Fruit fly (Drosophila melanogaster) whole organism, embryonic: ENCODE measurements around the gene CG13314.

Experiments
- CG10462 ChIP-seq: fragments of 200-800 bp; sonication (Bioruptor generic); optimal IDR thresholded peaks from 2 replicates; lab custom pipeline; 2016; ENCODE audit warnings: missing biosample characterization, missing genetic modification characterization
- CG11695 ChIP-seq: fragments of 200-800 bp; sonication (Bioruptor generic); IDR thresholded peaks from 3 replicates; pipeline ENCODE4 v1.3.6; 2022; ENCODE audit warnings: missing biosample characterization, missing genetic modification characterization
- CG12155 ChIP-seq: fragments of 200-800 bp; sonication (Bioruptor generic); optimal IDR thresholded peaks from 3 replicates; lab custom pipeline; 2016; ENCODE audit warnings: missing biosample characterization, missing genetic modification characterization
- CG14441 ChIP-seq: fragments of 200-800 bp; sonication (Bioruptor generic); IDR thresholded peaks from 2 replicates; pipeline ENCODE4 v1.3.6; 2022; ENCODE audit warnings: missing biosample characterization, missing genetic modification characterization
- CG1647 ChIP-seq: fragments of 200-800 bp; sonication (Bioruptor generic); optimal IDR thresholded peaks from 3 replicates; lab custom pipeline; 2016; ENCODE audit warnings: missing biosample characterization, missing genetic modification characterization
- CG17186 ChIP-seq: fragments of 200-800 bp; sonication (Bioruptor generic); optimal IDR thresholded peaks from 3 replicates; lab custom pipeline; 2017; ENCODE audit warnings: missing biosample characterization, missing genetic modification reagents, missing genetic modification characterization
- CG18476 ChIP-seq: fragments of 200-800 bp; sonication (Bioruptor generic); optimal IDR thresholded peaks from 2 replicates; lab custom pipeline; 2016; ENCODE audit warnings: missing biosample characterization, mild to moderate bottlenecking, missing genetic modification characterization
- CG18619 ChIP-seq: fragments of 200-800 bp; sonication (Bioruptor generic); optimal IDR thresholded peaks from 3 replicates; lab custom pipeline; 2017; ENCODE audit warnings: missing biosample characterization, mild to moderate bottlenecking, missing genetic modification characterization
- CG2129 ChIP-seq: fragments of 200-800 bp; sonication (Bioruptor generic); IDR thresholded peaks from 2 replicates; pipeline ENCODE4 v1.3.6; 2022; ENCODE audit warnings: missing biosample characterization, missing genetic modification characterization; ENCODE audit not compliant: partially characterized antibody
- CG2875 ChIP-seq: fragments of 200-800 bp; sonication (Bioruptor generic); optimal IDR thresholded peaks from 2 replicates; lab custom pipeline; 2017; ENCODE audit warnings: missing biosample characterization, mild to moderate bottlenecking, missing genetic modification characterization, missing genetic modification reagents
- CG30431 ChIP-seq: fragments of 200-800 bp; sonication (Bioruptor generic); optimal IDR thresholded peaks from 2 replicates; lab custom pipeline; 2017; ENCODE audit warnings: missing biosample characterization, missing genetic modification characterization
- CG31441 ChIP-seq: fragments of 200-800 bp; sonication (Bioruptor generic); IDR thresholded peaks from 2 replicates; pipeline ENCODE4 v1.3.6; 2022; ENCODE audit warnings: missing biosample characterization, missing genetic modification characterization
- CG32772 ChIP-seq: fragments of 200-800 bp; sonication (Bioruptor generic); IDR thresholded peaks from 2 replicates; pipeline ENCODE4 v1.3.6; 2022; ENCODE audit warnings: missing biosample characterization, missing genetic modification characterization
- CG3407 ChIP-seq: fragments of 200-800 bp; sonication (Bioruptor generic); optimal IDR thresholded peaks from 2 replicates; lab custom pipeline; 2018; ENCODE audit warnings: missing biosample characterization, mild to moderate bottlenecking, missing genetic modification characterization
- CG4424 ChIP-seq: fragments of 200-800 bp; sonication (Bioruptor generic); optimal IDR thresholded peaks from 3 replicates; lab custom pipeline; 2016; ENCODE audit warnings: missing biosample characterization, missing genetic modification characterization
- CG6175 ChIP-seq: fragments of 200-800 bp; sonication (Bioruptor generic); IDR thresholded peaks from 3 replicates; pipeline ENCODE4 v1.3.6; 2022; ENCODE audit warnings: missing biosample characterization, missing genetic modification characterization
- CG6683 ChIP-seq: fragments of 200-800 bp; sonication (Bioruptor generic); optimal IDR thresholded peaks from 2 replicates; lab custom pipeline; 2017; ENCODE audit warnings: missing biosample characterization, mild to moderate bottlenecking, missing genetic modification characterization, missing genetic modification reagents
- CG7357 ChIP-seq: fragments of 200-800 bp; sonication (Bioruptor generic); IDR thresholded peaks from 3 replicates; pipeline ENCODE4 v1.3.6; 2022; ENCODE audit warnings: missing biosample characterization, missing genetic modification characterization
- CG7556 ChIP-seq: fragments of 200-800 bp; sonication (Bioruptor generic); optimal IDR thresholded peaks from 2 replicates; lab custom pipeline; 2017; ENCODE audit warnings: missing biosample characterization, mild to moderate bottlenecking, missing genetic modification characterization
- CG7839 ChIP-seq: fragments of 200-800 bp; sonication (Bioruptor generic); optimal IDR thresholded peaks from 3 replicates; lab custom pipeline; 2018; ENCODE audit warnings: missing biosample characterization, mild to moderate bottlenecking, missing genetic modification characterization, moderate library complexity
- CG8924 ChIP-seq: fragments of 200-800 bp; optimal IDR thresholded peaks from 3 replicates; lab custom pipeline; 2019; ENCODE audit warnings: missing biosample characterization, mild to moderate bottlenecking, missing genetic modification characterization, moderate library complexity
- CG9215 ChIP-seq: fragments of 200-800 bp; sonication (Bioruptor generic); IDR thresholded peaks from 2 replicates; pipeline ENCODE4 v1.3.6; 2022; ENCODE audit warnings: missing biosample characterization, missing genetic modification characterization
- D19B ChIP-seq: fragments of 200-800 bp; sonication (Bioruptor generic); optimal IDR thresholded peaks from 2 replicates; lab custom pipeline; 2017; ENCODE audit warnings: missing biosample characterization, mild to moderate bottlenecking, missing genetic modification characterization
- E2f2 ChIP-seq: fragments of 200-800 bp; sonication (Bioruptor generic); IDR thresholded peaks from 2 replicates; pipeline ENCODE4 v1.3.6; 2022; ENCODE audit warnings: missing biosample characterization, missing genetic modification characterization
- HLH4C ChIP-seq: fragments of 200-800 bp; sonication (Bioruptor generic); IDR thresholded peaks from 3 replicates; pipeline ENCODE4 v1.3.6; 2022; ENCODE audit warnings: missing biosample characterization, missing genetic modification characterization; ENCODE audit not compliant: partially characterized antibody
- Hr3 ChIP-seq: fragments of 200-800 bp; sonication (Bioruptor generic); optimal IDR thresholded peaks from 3 replicates; lab custom pipeline; 2016; ENCODE audit warnings: missing biosample characterization, missing genetic modification characterization
- Lim3 ChIP-seq: fragments of 200-800 bp; sonication (Bioruptor generic); IDR thresholded peaks from 2 replicates; pipeline ENCODE4 v1.3.6; 2022; ENCODE audit warnings: missing biosample characterization, missing genetic modification characterization
- Med ChIP-seq: fragments of 200-800 bp; sonication (Bioruptor generic); peaks from one replicate; lab custom pipeline; 2016; ENCODE audit warnings: missing biosample characterization, missing genetic modification characterization, mild to moderate bottlenecking, inconsistent platforms, moderate library complexity
- Nf-YB ChIP-seq: fragments of 200-800 bp; sonication (Bioruptor generic); optimal IDR thresholded peaks from 3 replicates; lab custom pipeline; 2019; ENCODE audit warnings: missing biosample characterization, mild to moderate bottlenecking, missing genetic modification characterization, moderate library complexity
- Oli ChIP-seq: fragments of 200-800 bp; sonication (Bioruptor generic); optimal IDR thresholded peaks from 2 replicates; lab custom pipeline; 2018; ENCODE audit warnings: missing biosample characterization, mild to moderate bottlenecking, missing genetic modification characterization, moderate library complexity
- Sin3A ChIP-seq: fragments of >200 bp; optimal IDR thresholded peaks from 2 replicates; lab custom pipeline; 2018
- Sox100B ChIP-seq: fragments of 200-800 bp; sonication (Bioruptor generic); optimal IDR thresholded peaks from 3 replicates; lab custom pipeline; 2018; ENCODE audit warnings: missing biosample characterization, mild to moderate bottlenecking, missing genetic modification characterization
- Stat92E ChIP-seq, 3 experiments: fragments of >200 bp in 2 of 3; fragments of 200-800 bp in 1 of 3; sonication (Bioruptor generic) in 1 of 3; optimal IDR thresholded peaks; 2 replicates each; lab custom pipeline; 2017 to 2019; ENCODE audit warnings: missing biosample characterization in 3 of 3, missing genetic modification characterization in 3 of 3, mild to moderate bottlenecking in 1 of 3, moderate library complexity in 1 of 3
- Xrp1 ChIP-seq: fragments of 200-800 bp; sonication (Bioruptor generic); IDR thresholded peaks from 2 replicates; pipeline ENCODE4 v1.3.6; 2022; ENCODE audit warnings: missing biosample characterization, missing genetic modification characterization
- ab ChIP-seq: fragments of 200-800 bp; sonication (Bioruptor generic); optimal IDR thresholded peaks from 2 replicates; lab custom pipeline; 2016; ENCODE audit warnings: missing biosample characterization, missing genetic modification characterization
- br ChIP-seq: fragments of >200 bp; optimal IDR thresholded peaks from 2 replicates; lab custom pipeline; 2017
- bsh ChIP-seq, 2 experiments: fragments of 200-800 bp; sonication (Bioruptor generic); optimal IDR thresholded peaks; 2 replicates each; lab custom pipeline; 2017 to 2018; ENCODE audit warnings: mild to moderate bottlenecking in 2 of 2, missing biosample characterization in 2 of 2, missing genetic modification characterization in 2 of 2, moderate library complexity in 1 of 2
- cg ChIP-seq: fragments of 200-800 bp; sonication (Bioruptor generic); optimal IDR thresholded peaks from 3 replicates; lab custom pipeline; 2019; ENCODE audit warnings: missing biosample characterization, mild to moderate bottlenecking, missing genetic modification characterization, moderate library complexity
- dan ChIP-seq: fragments of 200-800 bp; sonication (Bioruptor generic); IDR thresholded peaks from 2 replicates; pipeline ENCODE4 v1.3.6; 2022; ENCODE audit warnings: missing biosample characterization, missing genetic modification characterization
- eve ChIP-seq, 2 experiments: fragments of >200 bp; optimal IDR thresholded peaks; 2 replicates each; lab custom pipeline; 2017; ENCODE audit warnings: missing biosample characterization in 2 of 2, missing genetic modification characterization in 2 of 2
- gcm2 ChIP-seq: fragments of 200-800 bp; sonication (Bioruptor generic); optimal IDR thresholded peaks from 2 replicates; lab custom pipeline; 2016; ENCODE audit warnings: missing biosample characterization, missing genetic modification characterization
- gro ChIP-seq: fragments of 200-800 bp; sonication (Bioruptor generic); optimal IDR thresholded peaks from 2 replicates; lab custom pipeline; 2016; ENCODE audit warnings: missing biosample characterization, missing genetic modification characterization
- gsb ChIP-seq: fragments of 200-800 bp; sonication (Bioruptor generic); IDR thresholded peaks from 2 replicates; pipeline ENCODE4 v1.3.6; 2022; ENCODE audit warnings: missing biosample characterization, missing genetic modification characterization
- hb ChIP-seq: fragments of 200-800 bp; sonication (Bioruptor generic); IDR thresholded peaks from 3 replicates; pipeline ENCODE4 v1.3.6; 2022; ENCODE audit warnings: missing biosample characterization, missing genetic modification characterization; ENCODE audit not compliant: partially characterized antibody
- insv ChIP-seq, 2 experiments: fragments of 200-800 bp; sonication (Bioruptor generic); optimal IDR thresholded peaks; 3 replicates each; lab custom pipeline; 2016 to 2018; ENCODE audit warnings: missing biosample characterization in 2 of 2, missing genetic modification characterization in 2 of 2
- ken ChIP-seq: fragments of 200-800 bp; sonication (Bioruptor generic); IDR thresholded peaks from 3 replicates; pipeline ENCODE4 v1.3.6; 2022; ENCODE audit warnings: missing biosample characterization, missing genetic modification characterization
- odd ChIP-seq: fragments of 200-800 bp; sonication (Bioruptor generic); optimal IDR thresholded peaks from 2 replicates; lab custom pipeline; 2017; ENCODE audit warnings: missing biosample characterization, mild to moderate bottlenecking, missing genetic modification characterization
- peb ChIP-seq: fragments of 200-800 bp; sonication (Bioruptor generic); IDR thresholded peaks from 2 replicates; pipeline ENCODE4 v1.3.6; 2022; ENCODE audit warnings: missing biosample characterization, missing genetic modification characterization
- pum ChIP-seq: fragments of 200-800 bp; sonication (Bioruptor generic); optimal IDR thresholded peaks from 2 replicates; lab custom pipeline; 2016; ENCODE audit warnings: missing biosample characterization, missing genetic modification characterization
- sisA ChIP-seq: fragments of 200-800 bp; sonication (Bioruptor generic); IDR thresholded peaks from 2 replicates; pipeline ENCODE4 v1.3.6; 2022; ENCODE audit warnings: missing biosample characterization, missing genetic modification characterization
- tup ChIP-seq: fragments of 200-800 bp; sonication (Bioruptor generic); optimal IDR thresholded peaks from 2 replicates; lab custom pipeline; 2016; ENCODE audit warnings: missing biosample characterization, mild to moderate bottlenecking, missing genetic modification characterization, moderate library complexity
- zfh1 ChIP-seq: fragments of 200-800 bp; sonication (Bioruptor generic); IDR thresholded peaks from 3 replicates; pipeline ENCODE4 v1.3.6; 2022; ENCODE audit warnings: missing biosample characterization, missing genetic modification characterization
- zfh2 ChIP-seq: fragments of 200-800 bp; sonication (Bioruptor generic); optimal IDR thresholded peaks from 2 replicates; lab custom pipeline; 2016; ENCODE audit warnings: missing biosample characterization, missing genetic modification characterization

The CG13314 gene

dm6 chr3L:8954648-8955033, 27.0 kb upstream of the CG13314 start, which contains the start of gene GNBP3 (continued):
- TF ChIP-seq Med (peak; percentile 78), CG7839 (peak; percentile 67), CG30431 (GFP tag; lab: Kevin White, UChicago) (peak; percentile 3), CG3407 (GFP tag; lab: Kevin White, UChicago) (peak; percentile 37), Sox100B (GFP tag; lab: Kevin White, UChicago) (peak; percentile 82), CG7357 (GFP tag; lab: Robert Waterston, UW) (0 out of 3 replicates have a peak, but pooled peaks have one; percentile 31), CG7556 (peak; percentile 46), CG2129 (GFP tag; lab: Robert Waterston, UW) (no peak), CG17186 (GFP tag; lab: Kevin White, UChicago) (no peak), gcm2 (no peak), Oli (peak; percentile 19), tup (no peak), gro (GFP tag; lab: Kevin White, UChicago) (no peak), sisA (GFP tag; lab: Robert Waterston, UW) (peak; percentile 78), dan (no peak), CG8924 (tag; lab: Kevin White, UChicago) (peak; percentile 36), zfh1 (GFP tag; lab: Robert Waterston, UW) (peak; percentile 60; the same call in 2 of the 3 replicates), CG12155 (GFP tag; lab: Kevin White, UChicago) (peak; percentile 12), CG11695 (GFP tag; lab: Robert Waterston, UW) (peak; percentile 65; the same call in 2 of the 3 replicates), D19B (GFP tag; lab: Kevin White, UChicago) (peak; percentile 13), Hr3 (GFP tag; lab: Kevin White, UChicago) (peak; percentile 5), CG18476 (GFP tag; lab: Kevin White, UChicago) (peak; percentile 74), Nf-YB (GFP tag; lab: Kevin White, UChicago) (peak; percentile 51), pum (no peak), CG14441 (GFP tag; lab: Robert Waterston, UW) (peak; percentile 47; the same call in 1 of the 2 replicates), br (lab: Kevin White, UChicago) (no peak), eve (GFP tag; optimal IDR thresholded peaks at IDR 0.05; lab: Kevin White, UChicago) (no peak), bsh (GFP tag; optimal IDR thresholded peaks at IDR 0.05; lab: Kevin White, UChicago) (peak; percentile 70 to 87), Xrp1 (GFP tag; lab: Robert Waterston, UW) (peak; percentile 86), CG6175 (GFP tag; lab: Robert Waterston, UW) (no peak), ken (GFP tag; lab: Robert Waterston, UW) (0 out of 3 replicates have a peak, but pooled peaks have one; percentile 15), CG2875 (GFP tag; lab: Kevin White, UChicago) (no peak), CG18619 (GFP tag; lab: Kevin White, UChicago) (peak; percentile 43), CG31441 (GFP tag; lab: Robert Waterston, UW) (peak; percentile 71), CG1647 (GFP tag; lab: Kevin White, UChicago) (peak; percentile 33), Stat92E (GFP tag; optimal IDR thresholded peaks at IDR 0.05; lab: Kevin White, UChicago) (no peak), CG32772 (GFP tag; lab: Robert Waterston, UW) (0 out of 2 replicates have a peak, but pooled peaks have one; percentile 27), hb (no peak), CG10462 (GFP tag; lab: Kevin White, UChicago) (no peak), CG4424 (GFP tag; lab: Kevin White, UChicago) (peak; percentile 25), CG9215 (GFP tag; lab: Robert Waterston, UW) (peak; percentile 46)

- TF ChIP-seq HLH4C (GFP tag; lab: Robert Waterston, UW) (no peak), Lim3 (no peak), CG6683 (GFP tag; lab: Kevin White, UChicago) (no peak), gsb (GFP tag; lab: Robert Waterston, UW) (no peak), Sin3A (lab: Kevin White, UChicago) (no peak), peb (no peak), cg (no peak), dan (no peak), insv (GFP tag; optimal IDR thresholded peaks at IDR 0.05; lab: Kevin White, UChicago) (no peak), odd (GFP tag; lab: Kevin White, UChicago) (no peak), E2f2 (GFP tag; lab: Robert Waterston, UW) (no peak), zfh2 (no peak), ab (no peak)
- TF ChIP-seq, all 482 proteins: peak for 0
Measured at dm6 chr3L:8955199-8955598, 26.4 kb upstream of the CG13314 start.
